Fruit fly (Drosophila melanogaster): Measurements from ENCODE around the gene glec.

Gene glec

dm6 chr3R:21859509-21859908 is 3.4 kb upstream of the glec start:
- no peak for TF ChIP-seq noc (tag; optimal IDR thresholded peaks at IDR 0.05)

DNA sequence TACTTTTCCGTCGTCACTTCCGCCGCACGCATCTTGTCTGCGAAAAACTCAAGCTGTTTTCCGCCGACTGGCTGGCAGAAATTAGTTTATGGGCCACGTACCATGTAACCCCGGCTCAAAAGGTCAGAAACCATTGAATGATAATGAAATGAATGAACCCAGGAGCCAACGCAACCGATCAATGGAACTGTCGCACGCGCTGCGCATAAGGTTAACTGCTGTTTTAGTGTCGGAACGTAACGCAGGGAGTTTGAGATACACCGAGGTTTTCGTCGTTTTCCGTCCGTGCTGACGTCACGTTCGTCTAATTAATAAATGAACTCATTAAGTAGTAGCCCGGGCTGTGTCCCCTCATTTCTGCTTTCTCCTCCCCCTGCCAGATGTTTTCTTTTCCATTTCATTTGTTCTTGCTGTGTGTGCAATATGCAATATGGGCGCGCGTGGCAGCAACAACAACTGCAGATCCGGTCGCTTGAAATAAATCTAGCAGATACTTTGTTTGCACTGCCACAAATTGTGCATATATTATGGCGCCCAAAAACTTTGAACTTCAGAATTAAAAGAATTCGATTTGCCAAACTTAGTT is 2.3 kb upstream of the glec start:
- TF ChIP-seq noc (tag; optimal IDR thresholded peaks at IDR 0.05), result no peak

dm6 chr3R:21857509-21857908 is 1.4 kb upstream of the glec start:
- no peak for TF ChIP-seq noc (tag; optimal IDR thresholded peaks at IDR 0.05)

DNA sequence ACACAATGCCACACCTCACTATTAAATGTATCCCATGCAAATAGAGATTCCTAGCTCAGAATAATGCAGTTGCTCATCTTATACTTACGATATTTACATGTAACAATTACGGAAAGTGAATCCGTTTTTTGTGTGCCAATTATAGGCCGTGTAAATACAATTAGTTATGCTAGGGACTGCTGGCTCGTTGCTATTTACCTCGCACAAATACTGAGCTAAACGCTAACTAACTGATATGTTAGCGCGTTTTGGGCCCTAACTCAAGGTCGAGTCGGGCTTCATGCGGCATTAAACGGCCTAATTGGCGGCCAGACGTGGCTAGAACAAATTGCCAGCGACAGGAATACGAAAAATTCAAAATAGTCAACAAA is 792 bp upstream of the glec start:
- no peak for TF ChIP-seq noc (tag; optimal IDR thresholded peaks at IDR 0.05)

dm6 chr3R:21855469-21855826 is 618 bp downstream of the glec start:
- TF ChIP-seq noc (tag; optimal IDR thresholded peaks at IDR 0.05), result no peak

DNA sequence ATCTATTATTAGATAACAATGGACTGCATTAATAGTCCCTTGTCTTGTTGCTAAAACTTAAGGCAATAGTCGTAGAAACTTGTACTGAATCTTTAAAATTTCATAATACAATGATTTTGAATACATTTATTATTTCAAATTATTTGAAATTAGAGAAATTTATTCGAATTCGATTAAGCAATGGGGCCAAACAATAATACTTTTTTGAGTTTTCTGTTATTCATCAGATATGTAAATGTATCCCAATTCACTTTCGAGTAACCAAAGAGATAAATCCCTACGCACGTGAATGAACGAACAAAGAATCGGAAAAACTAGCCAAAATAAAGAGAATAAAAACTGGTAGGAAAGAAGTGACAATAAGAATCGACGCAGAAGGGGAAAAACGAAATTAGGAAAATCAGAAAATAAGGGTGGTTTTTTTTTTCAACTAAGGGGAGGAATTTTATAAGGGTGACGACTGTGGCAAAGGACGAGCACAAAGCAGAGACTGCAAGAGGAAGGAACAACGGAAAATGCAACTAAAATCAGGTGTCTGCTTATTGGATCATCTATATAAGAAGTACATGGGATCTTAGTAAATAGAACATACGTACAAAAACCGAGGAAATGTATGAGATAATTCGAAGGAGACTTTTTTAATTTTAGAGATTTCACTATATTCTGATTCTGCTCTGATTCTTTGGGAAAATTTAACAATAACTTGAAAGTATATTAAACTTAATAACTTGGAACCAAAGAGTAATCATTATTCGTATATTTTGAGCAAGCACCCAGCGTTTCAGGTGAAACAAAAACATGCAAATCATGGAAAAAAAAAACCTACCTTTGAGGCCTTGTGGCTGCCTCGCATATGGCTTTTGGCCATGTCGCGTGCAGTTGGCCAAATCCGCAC is 1.2 kb downstream of the glec start:
- TF ChIP-seq noc (tag; optimal IDR thresholded peaks at IDR 0.05), result no peak

DNA sequence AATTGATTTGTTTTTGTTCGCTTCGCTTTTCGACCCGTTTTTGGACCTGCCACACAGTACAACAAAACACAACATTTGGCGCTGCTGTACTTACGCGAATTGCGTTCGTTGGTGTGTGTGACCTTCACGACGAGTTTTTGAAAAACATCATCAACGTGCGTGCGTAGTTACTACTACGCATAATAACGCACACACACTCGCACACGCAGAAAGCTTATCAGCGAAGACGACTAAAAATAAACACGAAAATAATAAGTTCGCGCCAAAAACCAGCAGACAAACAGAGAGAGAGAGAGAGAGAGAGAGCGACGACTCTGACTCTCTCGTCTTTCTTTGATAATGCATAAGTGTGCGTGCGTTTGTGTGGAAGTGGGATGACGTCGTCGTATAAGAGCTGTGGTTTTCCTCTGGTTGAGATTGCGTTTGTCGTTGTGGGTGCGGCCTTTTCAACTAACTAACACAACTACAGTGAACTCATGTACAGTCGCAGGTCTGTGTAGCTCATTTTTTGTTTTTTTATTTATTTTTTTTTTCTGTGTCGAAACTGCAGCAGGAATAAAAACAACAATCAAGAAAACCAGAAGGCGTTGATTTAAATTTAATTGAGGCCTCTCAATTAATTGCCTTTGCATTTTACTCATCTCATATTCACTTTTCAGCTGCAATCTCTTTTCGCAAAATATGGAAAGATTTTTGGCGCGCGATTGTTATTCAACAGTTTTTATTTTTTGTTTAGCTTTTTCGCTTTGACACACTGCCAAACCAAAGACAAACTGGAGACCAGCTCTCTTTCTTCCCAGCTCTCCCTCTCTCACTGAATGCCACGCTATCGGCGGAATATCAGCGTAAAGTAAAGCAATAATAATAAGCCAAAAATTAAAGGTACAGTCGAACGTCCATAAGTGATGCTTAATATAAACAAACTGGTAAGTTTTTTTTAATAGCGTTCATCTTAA is 2.2 kb downstream of the glec start:
- no peak for TF ChIP-seq noc (tag; optimal IDR thresholded peaks at IDR 0.05)

dm6 chr3R:21852579-21853233 is 3.4 kb downstream of the glec start:
- peak; percentile 23 for TF ChIP-seq noc (tag; optimal IDR thresholded peaks at IDR 0.05)

DNA sequence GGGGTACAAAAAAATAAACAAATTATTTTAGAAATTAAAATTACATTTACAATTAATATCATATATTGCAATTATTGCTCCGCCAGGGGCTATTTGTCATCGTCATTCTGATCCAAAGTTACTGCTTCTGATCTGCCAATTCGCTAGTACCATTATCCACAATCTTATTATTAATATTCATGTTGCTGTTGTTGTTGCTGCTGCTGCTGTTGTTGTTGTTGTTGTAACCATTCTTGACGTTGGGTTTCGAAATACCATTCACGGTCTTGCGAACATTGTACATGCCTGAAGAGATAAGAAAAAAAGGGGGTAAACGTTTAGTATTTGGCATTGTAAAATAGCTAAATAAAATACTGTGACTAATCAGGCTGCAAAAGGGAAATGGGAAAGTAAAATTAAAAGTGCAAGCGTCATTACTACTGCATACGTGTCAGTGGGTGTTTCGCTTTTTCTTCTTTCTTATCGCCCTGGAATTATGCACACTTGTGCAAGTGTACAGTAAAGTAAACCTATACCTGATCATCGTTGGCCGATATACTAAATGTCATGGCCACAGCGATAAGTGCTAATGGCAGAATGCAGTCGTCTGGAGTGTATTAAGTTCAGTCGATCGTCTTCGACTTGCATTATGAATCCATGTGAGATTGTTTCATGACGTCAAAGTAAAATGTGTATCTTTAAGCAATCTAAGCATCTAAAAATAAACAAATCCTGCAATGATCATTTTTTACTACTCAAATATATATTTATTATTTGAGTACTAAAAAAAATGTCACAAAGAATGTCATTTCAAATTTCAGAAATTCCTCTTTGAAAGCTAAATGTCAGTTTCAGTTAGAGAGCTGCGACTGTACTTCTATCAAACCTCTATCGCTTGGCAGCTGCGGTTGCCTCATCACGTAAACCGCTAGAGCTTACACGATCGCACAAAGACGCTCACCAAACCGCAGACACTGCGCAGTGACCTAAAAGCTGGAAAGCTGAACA is 4.2 kb downstream of the glec start:
- no peak for TF ChIP-seq noc (tag; optimal IDR thresholded peaks at IDR 0.05)

DNA sequence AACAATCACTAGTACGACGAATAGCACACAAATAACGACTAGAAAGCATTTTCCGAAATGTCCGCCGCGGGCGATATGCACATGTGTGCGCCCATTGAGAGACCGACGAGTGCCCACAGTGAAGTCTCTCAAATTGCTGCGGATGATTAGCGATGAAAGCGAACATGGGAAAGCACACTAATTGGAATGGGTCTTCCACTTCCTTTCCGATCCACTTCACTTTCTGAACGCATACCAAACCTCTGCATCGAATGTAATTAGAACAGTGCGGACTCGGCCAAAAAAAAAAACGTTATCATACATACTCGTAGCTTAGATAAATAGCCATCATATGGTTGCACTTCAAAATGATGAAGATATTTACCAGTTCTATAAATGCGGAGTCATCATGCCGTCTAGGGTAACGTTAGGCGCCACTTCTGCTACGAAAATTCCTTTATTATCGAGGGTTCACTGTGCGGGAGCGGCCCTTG is 6.0 kb downstream of the glec start:
- TF ChIP-seq noc (tag; optimal IDR thresholded peaks at IDR 0.05), result no peak

DNA sequence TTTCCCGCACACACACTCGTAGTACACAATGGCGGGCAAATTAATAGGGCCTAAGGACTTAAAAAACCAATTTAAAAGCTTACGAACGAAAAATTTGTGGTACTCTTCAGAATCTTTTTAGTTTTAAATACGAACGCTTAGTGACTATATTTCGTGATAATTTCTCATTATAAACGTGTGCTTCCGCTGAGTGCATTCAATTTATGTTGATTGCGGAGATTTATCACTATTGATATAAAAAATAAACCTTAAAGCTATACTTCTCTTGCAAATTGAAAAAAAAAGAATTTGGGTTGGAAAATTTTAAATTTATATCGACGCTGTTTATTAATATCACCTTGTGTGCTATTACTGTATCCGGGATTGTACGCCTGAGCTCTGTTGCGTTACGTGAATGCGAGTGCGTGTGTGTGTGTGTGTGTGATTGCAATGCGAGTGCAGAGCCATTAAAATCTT is 7.1 kb downstream of the glec start:
- TF ChIP-seq noc (tag; optimal IDR thresholded peaks at IDR 0.05), result peak; percentile 52

dm6 chr3R:21848271-21848670 is 7.8 kb downstream of the glec start:
- TF ChIP-seq noc (tag; optimal IDR thresholded peaks at IDR 0.05), result no peak

dm6 chr3R:21847438-21847837 is 8.6 kb downstream of the glec start:
- TF ChIP-seq noc (tag; optimal IDR thresholded peaks at IDR 0.05), result no peak

- TF ChIP-seq noc (tag; optimal IDR thresholded peaks at IDR 0.05), result no peak
Measured at dm6 chr3R:21846559-21846958, 9.5 kb downstream of the glec start, which contains the start of gene Gr93d. TSS of gene Gr93d (minus strand) at chr3R:21846659.
